Worm (Caenorhabditis elegans) whole organism, midembryonic: ENCODE results near the gene attf-2.

Experiments
- T22C8.4 ChIP-seq: fragments of 200-800 bp; sonication (Bioruptor generic); IDR thresholded peaks from 2 replicates; pipeline ENCODE4 v1.3.6; 2022; ENCODE audit warnings: missing genetic modification characterization, missing compliant biosample characterization
- cog-1 ChIP-seq: sonication (generic microtip); optimal IDR thresholded peaks from 2 replicates; lab custom pipeline; 2016; ENCODE audit warnings: missing genetic modification characterization, missing compliant biosample characterization
- flt-1 ChIP-seq: fragments of 200-800 bp; sonication (Bioruptor generic); IDR thresholded peaks from 2 replicates; pipeline ENCODE4 v1.3.6; 2022; ENCODE audit warnings: missing genetic modification characterization, missing compliant biosample characterization
- klf-2 ChIP-seq: fragments of 200-800 bp; sonication (Bioruptor generic); conservative IDR thresholded peaks from 2 replicates; pipeline ENCODE4 v1.3.6; 2022; ENCODE audit warnings: missing genetic modification reagents, missing genetic modification characterization, missing compliant biosample characterization
- med-1 ChIP-seq: sonication (generic microtip); optimal IDR thresholded peaks from 2 replicates; lab custom pipeline; 2017; ENCODE audit warnings: missing genetic modification characterization, mild to moderate bottlenecking, missing compliant biosample characterization, antibody characterized with exemption, missing genetic modification reagents; ENCODE audit not compliant: insufficient read depth
- ref-1 ChIP-seq: fragments of 200-800 bp; sonication (Bioruptor generic); conservative IDR thresholded peaks from 2 replicates; pipeline ENCODE4 v1.3.6; 2022; ENCODE audit warnings: missing genetic modification reagents, missing genetic modification characterization, missing compliant biosample characterization
- tab-1 ChIP-seq: fragments of 200-800 bp; sonication (Bioruptor generic); IDR thresholded peaks from 2 replicates; pipeline ENCODE4 v1.3.6; 2022; ENCODE audit warnings: missing genetic modification characterization, missing compliant biosample characterization
- ztf-23 ChIP-seq: fragments of 200-800 bp; sonication (Bioruptor generic); IDR thresholded peaks from 2 replicates; pipeline ENCODE4 v1.3.6; 2022; ENCODE audit warnings: missing genetic modification reagents, missing genetic modification characterization, missing compliant biosample characterization
- ztf-29 ChIP-seq: fragments of 200-800 bp; sonication (Bioruptor generic); IDR thresholded peaks from 2 replicates; pipeline ENCODE4 v1.3.6; 2022; ENCODE audit warnings: missing genetic modification reagents, missing genetic modification characterization, missing compliant biosample characterization

ce11 chrV:7201353-7201752 is 5.4 kb upstream of the attf-2 start:
- no peak for TF ChIP-seq med-1 (GFP tag; lab: Kevin White, UChicago)
- TF ChIP-seq ztf-29 (GFP tag; lab: Robert Waterston, UW): no peak
- TF ChIP-seq flt-1 (GFP tag; lab: Robert Waterston, UW): no peak
- TF ChIP-seq cog-1 (tag; lab: Kevin White, UChicago): no peak
- no peak for TF ChIP-seq klf-2 (GFP tag; lab: Robert Waterston, UW)
- no peak for TF ChIP-seq tab-1
- TF ChIP-seq T22C8.4 (GFP tag; lab: Robert Waterston, UW): no peak
- no peak for TF ChIP-seq ztf-23
- TF ChIP-seq ref-1: no peak
